Worm (Caenorhabditis elegans): ENCODE results near the gene erd-2.1.

Gene erd-2.1

ce11 chrX:10150918-10151317, 7.7 kb downstream of the erd-2.1 start:
- no peak for TF ChIP-seq unc-130 (GFP tag; optimal IDR thresholded peaks at IDR 0.05)
- TF ChIP-seq ces-1 (GFP tag; optimal IDR thresholded peaks at IDR 0.05): peak; percentile 84

ce11 chrX:10148235-10148872, 10.3 kb downstream of the erd-2.1 start:
- TF ChIP-seq madf-5 (GFP tag; IDR thresholded peaks at IDR 0.05) (peak in 1 of 2 experiments; percentile 53; a peak in 1 of 4 replicates), jun-1 (tag; optimal IDR thresholded peaks at IDR 0.05) (no peak), F49E8.2 (tag; optimal IDR thresholded peaks at IDR 0.05; ENCODE audit: borderline replicate concordance) (peak; percentile 46), lin-15B (tag; optimal IDR thresholded peaks at IDR 0.05) (no peak), zag-1 (tag; optimal IDR thresholded peaks at IDR 0.05) (no peak), lin-13 (GFP tag; optimal IDR thresholded peaks at IDR 0.05) (peak; percentile 21), nhr-48 (tag; optimal IDR thresholded peaks at IDR 0.05) (peak; percentile 59), lim-7 (GFP tag; IDR thresholded peaks at IDR 0.05) (peak; percentile 80), madf-9 (GFP tag; conservative IDR thresholded peaks at IDR 0.05) (0 out of 2 replicates have a peak, but pooled peaks have one; percentile 6), F26F4.8 (GFP tag; conservative IDR thresholded peaks at IDR 0.05) (0 out of 2 replicates have a peak, but pooled peaks have one; percentile 37), snpc-1.2 (GFP tag; IDR thresholded peaks at IDR 0.05) (peak; percentile 92), nhr-102 (tag; optimal IDR thresholded peaks at IDR 0.05) (peak; percentile 41), daf-16 (GFP tag; optimal IDR thresholded peaks at IDR 0.05) (peak; percentile 38 to 71), daf-16 (tag; optimal IDR thresholded peaks at IDR 0.05) (peak; percentile 95), lsy-2 (tag; optimal IDR thresholded peaks at IDR 0.05) (peak in 1 of 2 experiments; percentile 39), aha-1 (tag) (peak; percentile 96), lin-38 (GFP tag; IDR thresholded peaks at IDR 0.05) (peak; percentile 61), ztf-11 (tag; optimal IDR thresholded peaks at IDR 0.05) (no peak), zip-2 (tag; optimal IDR thresholded peaks at IDR 0.05) (peak; percentile 12), dmd-8 (GFP tag; IDR thresholded peaks at IDR 0.05) (peak; percentile 59; the same call in 1 of the 2 replicates), arid-1 (GFP tag; conservative IDR thresholded peaks at IDR 0.05) (peak; percentile 49), fos-1 (tag; optimal IDR thresholded peaks at IDR 0.05) (no peak), mep-1 (tag; optimal IDR thresholded peaks at IDR 0.05) (peak; percentile 50), daf-19 (GFP tag; conservative IDR thresholded peaks at IDR 0.05) (peak; percentile 36; the same call in 1 of the 2 replicates), zip-11 (GFP tag; IDR thresholded peaks at IDR 0.05) (no peak), pqm-1 (tag; optimal IDR thresholded peaks at IDR 0.05) (no peak), Y5F2A.4 (GFP tag; optimal IDR thresholded peaks at IDR 0.05) (peak; percentile 5), lin-1 (GFP tag; IDR thresholded peaks at IDR 0.05) (peak; percentile 21; the same call in 1 of the 2 replicates), dve-1 (tag; optimal IDR thresholded peaks at IDR 0.05; ENCODE audit: insufficient read depth) (peak; percentile 61), hlh-30 (tag; optimal IDR thresholded peaks at IDR 0.05; ENCODE audit: insufficient read depth) (peak; percentile 38), spr-1 (tag; optimal IDR thresholded peaks at IDR 0.05) (peak; percentile 13), ctbp-1 (GFP tag; IDR thresholded peaks at IDR 0.05) (peak; percentile 47; the same call in 1 of the 2 replicates), mes-2 (tag; optimal IDR thresholded peaks at IDR 0.05; ENCODE audit: poor library complexity, severe bottlenecking) (peak; percentile 45), nhr-42 (GFP tag; IDR thresholded peaks at IDR 0.05) (no peak), pha-4 (GFP tag; IDR thresholded peaks at IDR 0.05) (peak; percentile 73), pha-4 (tag; optimal IDR thresholded peaks at IDR 0.05) (peak; percentile 63), tra-1 (GFP tag; IDR thresholded peaks at IDR 0.05) (peak; percentile 73), vab-7 (GFP tag; IDR thresholded peaks at IDR 0.05) (peak; percentile 62; the same call in 1 of the 2 replicates), lir-3 (tag; optimal IDR thresholded peaks at IDR 0.05) (peak; percentile 54), php-3 (GFP tag; IDR thresholded peaks at IDR 0.05) (0 out of 2 replicates have a peak, but pooled peaks have one; percentile 46), egl-43 (GFP tag; IDR thresholded peaks at IDR 0.05) (peak; percentile 68; the same call in 1 of the 2 replicates)

All from whole organism, L4 larva.